Worm (Caenorhabditis elegans) whole organism, early embryonic: ENCODE results near the gene srlf-4.

ENCODE experiments used
- B0310.2 ChIP-seq: sonication (generic microtip); optimal IDR thresholded peaks from 2 replicates; lab custom pipeline; 2016; ENCODE audit warnings: mild to moderate bottlenecking, missing genetic modification characterization, missing compliant biosample characterization
- F13C5.2 ChIP-seq: sonication (generic microtip); optimal IDR thresholded peaks from 2 replicates; lab custom pipeline; 2017; ENCODE audit warnings: mild to moderate bottlenecking, missing genetic modification characterization, inconsistent platforms, missing compliant biosample characterization
- aly-1 ChIP-seq: sonication (generic microtip); optimal IDR thresholded peaks from 2 replicates; lab custom pipeline; 2016; ENCODE audit warnings: missing genetic modification characterization, missing compliant biosample characterization
- ama-1 ChIP-seq: fragments of 150-350 bp; optimal IDR thresholded peaks from 2 replicates; lab custom pipeline; 2014
- ceh-13 ChIP-seq: fragments of 200-800 bp; sonication (Bioruptor generic); optimal IDR thresholded peaks from 2 replicates; lab custom pipeline; 2018; ENCODE audit warnings: mild to moderate bottlenecking, missing genetic modification characterization, missing compliant biosample characterization
- ceh-36 ChIP-seq: sonication (generic microtip); optimal IDR thresholded peaks from 2 replicates; lab custom pipeline; 2016; ENCODE audit warnings: missing genetic modification characterization, inconsistent platforms, missing compliant biosample characterization
- flt-1 ChIP-seq: fragments of 200-800 bp; sonication (Bioruptor generic); IDR thresholded peaks from 2 replicates; pipeline ENCODE4 v1.3.6; 2022; ENCODE audit warnings: missing genetic modification characterization, missing compliant biosample characterization
- hmbx-1 ChIP-seq: sonication (generic microtip); optimal IDR thresholded peaks from 2 replicates; lab custom pipeline; 2016; ENCODE audit warnings: mild to moderate bottlenecking, missing genetic modification characterization, missing compliant biosample characterization
- hnd-1 ChIP-seq: sonication (generic microtip); optimal IDR thresholded peaks from 2 replicates; lab custom pipeline; 2016; ENCODE audit warnings: missing genetic modification characterization, missing compliant biosample characterization
- sea-1 ChIP-seq: fragments of 200-800 bp; sonication (Bioruptor generic); conservative IDR thresholded peaks from 2 replicates; pipeline ENCODE4 v1.3.6; 2022; ENCODE audit warnings: missing genetic modification characterization, missing compliant biosample characterization
- tbx-37 ChIP-seq: fragments of 200-800 bp; sonication (Bioruptor generic); conservative IDR thresholded peaks from 2 replicates; pipeline ENCODE4 v1.3.6; 2022; ENCODE audit warnings: missing genetic modification reagents, missing genetic modification characterization, missing compliant biosample characterization

- TF ChIP-seq tbx-37 (GFP tag; lab: Robert Waterston, UW) (no peak), F13C5.2 (tag; lab: Kevin White, UChicago) (no peak), B0310.2 (no peak), ama-1 (lab: Kevin White, UChicago) (no peak), ceh-36 (no peak), aly-1 (tag; lab: Kevin White, UChicago) (no peak), flt-1 (GFP tag; lab: Robert Waterston, UW) (no peak), hnd-1 (tag; lab: Kevin White, UChicago) (no peak), hmbx-1 (tag; lab: Kevin White, UChicago) (no peak), sea-1 (no peak), ceh-13 (GFP tag; lab: Kevin White, UChicago) (no peak)
Observed at ce11 chrIV:12892194-12892593, 32.0 kb downstream of the srlf-4 start, which contains the start of gene K08D8.1.
